Worm (Caenorhabditis elegans) whole organism, young adult: ENCODE data around the gene F35F10.6.

Source experiments
- F22D6.2 ChIP-seq: sonication (generic microtip); optimal IDR thresholded peaks from 2 replicates; lab custom pipeline; 2016; ENCODE audit warnings: mild to moderate bottlenecking, missing genetic modification characterization, missing compliant biosample characterization
- ama-1 ChIP-seq, 3 experiments: fragments of 150-350 bp in 1 of 3; sonication (generic microtip) in 2 of 3; optimal IDR thresholded peaks; 2 replicates each; lab custom pipeline; 2014 to 2018; ENCODE audit warnings: missing biosample characterization in 2 of 3, missing genetic modification characterization in 2 of 3, missing genetic modification reagents in 2 of 3
- cebp-1 ChIP-seq, 2 experiments: fragments of 200-800 bp in 1 of 2; sonication (Bioruptor generic) in 1 of 2; sonication (generic microtip) in 1 of 2; IDR thresholded peaks in 1 of 2; optimal IDR thresholded peaks in 1 of 2; 2 replicates each; pipeline versions ENCODE4 v1.3.6 to Lab custom; 2017 to 2022; ENCODE audit warnings: missing compliant biosample characterization in 2 of 2, missing genetic modification characterization in 2 of 2, mild to moderate bottlenecking in 1 of 2, missing genetic modification reagents in 1 of 2, moderate library complexity in 1 of 2
- ceh-91 ChIP-seq: fragments of 200-800 bp; sonication (Bioruptor generic); IDR thresholded peaks from 2 replicates; pipeline ENCODE4 v1.3.6; 2022; ENCODE audit warnings: missing genetic modification reagents, missing genetic modification characterization, missing compliant biosample characterization
- ets-4 ChIP-seq: fragments of 200-800 bp; sonication (Bioruptor generic); optimal IDR thresholded peaks from 2 replicates; lab custom pipeline; 2018; ENCODE audit warnings: mild to moderate bottlenecking, missing genetic modification characterization, missing compliant biosample characterization
- nfya-2 ChIP-seq: fragments of 200-800 bp; sonication (Bioruptor generic); IDR thresholded peaks from 2 replicates; pipeline ENCODE4 v1.3.6; 2022; ENCODE audit warnings: missing genetic modification reagents, missing genetic modification characterization, missing compliant biosample characterization
- nhr-80 ChIP-seq: sonication (generic microtip); optimal IDR thresholded peaks from 2 replicates; lab custom pipeline; 2016; ENCODE audit warnings: missing genetic modification characterization, missing compliant biosample characterization
- pha-4 ChIP-seq: fragments of 150-350 bp; sonication (generic microtip); optimal IDR thresholded peaks from 2 replicates; lab custom pipeline; 2014; ENCODE audit warnings: missing biosample characterization, missing genetic modification reagents, missing genetic modification characterization
- sea-2 ChIP-seq: fragments of 200-800 bp; sonication (Bioruptor generic); IDR thresholded peaks from 2 replicates; pipeline ENCODE4 v1.3.6; 2022; ENCODE audit warnings: missing genetic modification characterization, missing compliant biosample characterization

DNA sequence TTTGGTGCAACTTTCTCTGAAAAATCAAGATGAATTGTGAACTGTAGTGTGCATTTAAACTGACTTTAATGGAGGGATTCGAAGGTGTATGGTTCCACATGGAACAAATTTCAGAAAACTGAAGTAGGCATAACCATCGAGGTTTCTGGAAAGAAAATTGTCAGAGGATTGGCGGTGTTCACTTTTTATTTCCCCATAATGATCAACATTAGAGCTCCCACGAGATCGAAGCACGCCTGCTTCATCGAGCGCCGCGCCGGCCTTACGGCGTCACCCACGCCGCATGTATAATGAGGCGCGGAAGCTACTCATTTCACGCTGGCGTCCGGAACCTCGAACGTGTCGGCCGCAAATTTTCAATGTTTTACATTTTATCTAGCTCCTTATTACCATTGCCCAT, 1.0 kb downstream of the F35F10.6 start:
- no peak for TF ChIP-seq pha-4 (tag; lab: Kevin White, UChicago)
- TF ChIP-seq F22D6.2 (tag; lab: Kevin White, UChicago): no peak
- no peak for TF ChIP-seq nfya-2 (GFP tag; lab: Robert Waterston, UW)
- no peak for TF ChIP-seq ceh-91
- no peak for TF ChIP-seq ama-1 (optimal IDR thresholded peaks at IDR 0.05; lab: Kevin White, UChicago)
- TF ChIP-seq ama-1 (GFP tag; optimal IDR thresholded peaks at IDR 0.05; lab: Kevin White, UChicago): no peak
- TF ChIP-seq ets-4 (GFP tag; lab: Kevin White, UChicago): no peak
- no peak for TF ChIP-seq cebp-1 (GFP tag; IDR thresholded peaks at IDR 0.05; lab: Robert Waterston, UW)
- no peak for TF ChIP-seq cebp-1 (tag; optimal IDR thresholded peaks at IDR 0.05; lab: Kevin White, UChicago)
- TF ChIP-seq sea-2 (GFP tag; lab: Robert Waterston, UW): no peak
- TF ChIP-seq nhr-80: no peak
